Fruit fly (Drosophila melanogaster): Measurements from ENCODE around the gene CG17211.

CG17211 gene

DNA sequence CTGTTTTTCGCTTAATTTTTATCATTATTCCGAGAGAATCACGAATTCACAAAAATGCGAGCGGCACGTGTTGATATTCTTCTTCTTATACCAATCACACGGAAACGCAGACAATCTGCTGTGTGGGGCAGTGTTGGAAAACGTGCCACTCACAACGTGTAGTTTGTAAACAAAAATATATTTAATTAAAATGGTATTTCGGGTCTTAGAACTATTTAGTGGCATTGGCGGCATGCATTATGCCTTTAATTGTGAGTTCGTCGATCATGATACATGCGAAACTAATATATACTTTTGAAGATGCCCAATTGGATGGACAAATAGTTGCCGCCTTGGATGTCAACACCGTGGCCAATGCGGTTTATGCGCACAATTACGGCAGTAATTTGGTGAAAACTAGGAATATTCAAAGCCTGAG, 17.8 kb upstream of the CG17211 start, which contains the start of the genes CG6712 and Mt2 (continued):
- TF ChIP-seq az2 (GFP tag; optimal IDR thresholded peaks at IDR 0.05) (no peak), Nf-YB (GFP tag; optimal IDR thresholded peaks at IDR 0.05) (no peak), hbn (GFP tag; IDR thresholded peaks at IDR 0.05; ENCODE audit: partially characterized antibody) (no peak), zfh2 (GFP tag; optimal IDR thresholded peaks at IDR 0.05) (no peak), CG2875 (GFP tag; optimal IDR thresholded peaks at IDR 0.05) (no peak), Gug (GFP tag; IDR thresholded peaks at IDR 0.05) (no peak), Chrac-16 (GFP tag; optimal IDR thresholded peaks at IDR 0.05) (no peak), CG12071 (GFP tag; optimal IDR thresholded peaks at IDR 0.05) (no peak), CG18011 (GFP tag; optimal IDR thresholded peaks at IDR 0.05) (no peak), tx (GFP tag; optimal IDR thresholded peaks at IDR 0.05) (no peak), sr (GFP tag; IDR thresholded peaks at IDR 0.05) (no peak), CG2120 (GFP tag; optimal IDR thresholded peaks at IDR 0.05) (peak; percentile 28), row (GFP tag; IDR thresholded peaks at IDR 0.05) (0 out of 3 replicates have a peak, but pooled peaks have one; percentile 17), mam (GFP tag; optimal IDR thresholded peaks at IDR 0.05) (no peak), bigmax (GFP tag; optimal IDR thresholded peaks at IDR 0.05) (no peak), cad (GFP tag; optimal IDR thresholded peaks at IDR 0.05) (no peak), C15 (GFP tag; IDR thresholded peaks at IDR 0.05) (no peak), CG18764 (GFP tag; optimal IDR thresholded peaks at IDR 0.05) (no peak), CG33213 (GFP tag; optimal IDR thresholded peaks at IDR 0.05) (peak; percentile 15), CG11398 (GFP tag; optimal IDR thresholded peaks at IDR 0.05) (no peak), pum (GFP tag; optimal IDR thresholded peaks at IDR 0.05) (no peak), Ets97D (GFP tag; optimal IDR thresholded peaks at IDR 0.05) (peak; percentile 37), wek (GFP tag; optimal IDR thresholded peaks at IDR 0.05) (no peak), esg (GFP tag; conservative IDR thresholded peaks at IDR 0.05) (no peak), BtbVII (GFP tag; optimal IDR thresholded peaks at IDR 0.05) (no peak), ap (GFP tag; IDR thresholded peaks at IDR 0.05) (no peak), Hand (GFP tag; optimal IDR thresholded peaks at IDR 0.05) (no peak), gsb-n (tag; optimal IDR thresholded peaks at IDR 0.05) (peak; percentile 37), Dip2 (GFP tag; IDR thresholded peaks at IDR 0.05) (no peak), ab (GFP tag; optimal IDR thresholded peaks at IDR 0.05) (no peak), z (GFP tag; IDR thresholded peaks at IDR 0.05) (no peak), CG6254 (GFP tag; optimal IDR thresholded peaks at IDR 0.05) (no peak), CG4282 (GFP tag; optimal IDR thresholded peaks at IDR 0.05) (no peak), CG13296 (GFP tag; optimal IDR thresholded peaks at IDR 0.05) (no peak), CG9932 (GFP tag; IDR thresholded peaks at IDR 0.05) (peak; percentile 22; the same call in 1 of the 2 replicates), sens (GFP tag) (peak; percentile 88), Sox100B (GFP tag; optimal IDR thresholded peaks at IDR 0.05) (no peak), pho (GFP tag; optimal IDR thresholded peaks at IDR 0.05) (no peak), Spps (tag; optimal IDR thresholded peaks at IDR 0.05) (no peak), Deaf1 (tag; optimal IDR thresholded peaks at IDR 0.05) (no peak), fd3F (GFP tag; optimal IDR thresholded peaks at IDR 0.05) (no peak), CG30020 (tag; optimal IDR thresholded peaks at IDR 0.05) (no peak), fru (optimal IDR thresholded peaks at IDR 0.05) (no peak), CG17328 (GFP tag; IDR thresholded peaks at IDR 0.05) (no peak), CG32772 (GFP tag; IDR thresholded peaks at IDR 0.05) (no peak), bcd (GFP tag; optimal IDR thresholded peaks at IDR 0.05) (no peak), vfl (GFP tag; optimal IDR thresholded peaks at IDR 0.05) (no peak), sd (tag; optimal IDR thresholded peaks at IDR 0.05) (peak; percentile 68), CG33557 (GFP tag; optimal IDR thresholded peaks at IDR 0.05) (no peak), CG12219 (GFP tag; optimal IDR thresholded peaks at IDR 0.05) (no peak), CG6689 (GFP tag; IDR thresholded peaks at IDR 0.05) (no peak), Asciz (GFP tag; optimal IDR thresholded peaks at IDR 0.05) (no peak), gce (GFP tag; IDR thresholded peaks at IDR 0.05) (no peak)

Data from whole organism, embryonic.